Fruit fly (Drosophila melanogaster) whole organism, embryonic: ENCODE measurements around the gene sinu.

Experiments used
- CG11560 ChIP-seq: fragments of 200-800 bp; sonication (Bioruptor generic); IDR thresholded peaks from 3 replicates; pipeline ENCODE4 v1.3.6; 2022; ENCODE audit warnings: missing biosample characterization, missing genetic modification characterization
- CG12219 ChIP-seq: fragments of 200-800 bp; sonication (Bioruptor generic); optimal IDR thresholded peaks from 3 replicates; lab custom pipeline; 2018; ENCODE audit warnings: missing biosample characterization, mild to moderate bottlenecking, missing genetic modification characterization
- CG12299 ChIP-seq: fragments of 200-800 bp; sonication (Bioruptor generic); optimal IDR thresholded peaks from 2 replicates; lab custom pipeline; 2018; ENCODE audit warnings: missing biosample characterization, mild to moderate bottlenecking, missing genetic modification characterization
- CG12659 ChIP-seq: fragments of 200-800 bp; sonication (Bioruptor generic); optimal IDR thresholded peaks from 3 replicates; lab custom pipeline; 2017; ENCODE audit warnings: mild to moderate bottlenecking, missing biosample characterization, missing genetic modification reagents, missing genetic modification characterization
- CG14014 ChIP-seq: fragments of 200-800 bp; sonication (Bioruptor generic); IDR thresholded peaks from 2 replicates; pipeline ENCODE4 v1.3.6; 2022; ENCODE audit warnings: missing biosample characterization, missing genetic modification characterization
- CG14860 ChIP-seq: fragments of 200-800 bp; sonication (Bioruptor generic); IDR thresholded peaks from 3 replicates; pipeline ENCODE4 v1.3.6; 2022; ENCODE audit warnings: missing biosample characterization, missing genetic modification characterization; ENCODE audit not compliant: partially characterized antibody
- CG16813 ChIP-seq: fragments of 200-800 bp; sonication (Bioruptor generic); IDR thresholded peaks from 3 replicates; pipeline ENCODE4 v1.3.6; 2022; ENCODE audit warnings: missing biosample characterization, missing genetic modification characterization; ENCODE audit not compliant: partially characterized antibody
- CG17802 ChIP-seq: fragments of 200-800 bp; sonication (Bioruptor generic); optimal IDR thresholded peaks from 2 replicates; lab custom pipeline; 2018; ENCODE audit warnings: missing biosample characterization, mild to moderate bottlenecking, missing genetic modification characterization, moderate library complexity
- CG18011 ChIP-seq: fragments of 200-800 bp; sonication (Bioruptor generic); optimal IDR thresholded peaks from 2 replicates; lab custom pipeline; 2017; ENCODE audit warnings: missing biosample characterization, missing genetic modification characterization, mild to moderate bottlenecking, moderate library complexity, missing genotype
- CG2120 ChIP-seq: fragments of 200-800 bp; sonication (Bioruptor generic); optimal IDR thresholded peaks from 3 replicates; lab custom pipeline; 2016; ENCODE audit warnings: missing biosample characterization, missing genetic modification characterization
- CG2129 ChIP-seq: fragments of 200-800 bp; sonication (Bioruptor generic); IDR thresholded peaks from 2 replicates; pipeline ENCODE4 v1.3.6; 2022; ENCODE audit warnings: missing biosample characterization, missing genetic modification characterization; ENCODE audit not compliant: partially characterized antibody
- CG2889 ChIP-seq: fragments of 200-800 bp; sonication (Bioruptor generic); IDR thresholded peaks from 3 replicates; pipeline ENCODE4 v1.3.6; 2022; ENCODE audit warnings: missing biosample characterization, missing genetic modification characterization
- CG3847 ChIP-seq: fragments of 200-800 bp; sonication (Bioruptor generic); IDR thresholded peaks from 2 replicates; pipeline ENCODE4 v1.3.6; 2022; ENCODE audit warnings: missing biosample characterization, missing genetic modification characterization
- CG4282 ChIP-seq: fragments of 200-800 bp; sonication (Bioruptor generic); optimal IDR thresholded peaks from 2 replicates; lab custom pipeline; 2016; ENCODE audit warnings: missing biosample characterization, missing genetic modification characterization
- CG4328 ChIP-seq: fragments of 200-800 bp; sonication (Bioruptor generic); optimal IDR thresholded peaks from 3 replicates; lab custom pipeline; 2017; ENCODE audit warnings: missing biosample characterization, missing genetic modification reagents, missing genetic modification characterization
- CG4404 ChIP-seq: fragments of 200-800 bp; sonication (Bioruptor generic); IDR thresholded peaks from 2 replicates; pipeline ENCODE4 v1.3.6; 2022; ENCODE audit warnings: missing biosample characterization, missing genetic modification characterization
- CG4424 ChIP-seq: fragments of 200-800 bp; sonication (Bioruptor generic); optimal IDR thresholded peaks from 3 replicates; lab custom pipeline; 2016; ENCODE audit warnings: missing biosample characterization, missing genetic modification characterization
- CG5245 ChIP-seq: fragments of 200-800 bp; sonication (Bioruptor generic); optimal IDR thresholded peaks from 3 replicates; lab custom pipeline; 2016; ENCODE audit warnings: missing biosample characterization, missing genetic modification characterization
- CG5953 ChIP-seq: fragments of 200-800 bp; sonication (Bioruptor generic); IDR thresholded peaks from 2 replicates; pipeline ENCODE4 v1.3.6; 2022; ENCODE audit warnings: missing biosample characterization, missing genetic modification characterization
- CG7963 ChIP-seq: fragments of 200-800 bp; sonication (Bioruptor generic); IDR thresholded peaks from 3 replicates; pipeline ENCODE4 v1.3.6; 2022; ENCODE audit warnings: missing biosample characterization, missing genetic modification characterization; ENCODE audit not compliant: partially characterized antibody
- CG8478 ChIP-seq: fragments of >200 bp; optimal IDR thresholded peaks from 2 replicates; lab custom pipeline; 2018
- CTCF ChIP-seq: fragments of 200-800 bp; sonication (Bioruptor generic); optimal IDR thresholded peaks from 2 replicates; lab custom pipeline; 2017; ENCODE audit warnings: missing biosample characterization, mild to moderate bottlenecking, missing genetic modification characterization, moderate library complexity
- Deaf1 ChIP-seq: fragments of 200-800 bp; optimal IDR thresholded peaks from 3 replicates; lab custom pipeline; 2019; ENCODE audit warnings: missing biosample characterization, mild to moderate bottlenecking, missing genetic modification characterization, moderate library complexity
- Dip3 ChIP-seq: fragments of 200-800 bp; sonication (Bioruptor generic); optimal IDR thresholded peaks from 3 replicates; lab custom pipeline; 2016; ENCODE audit warnings: missing biosample characterization, missing genetic modification characterization
- H15 ChIP-seq: fragments of 200-800 bp; sonication (Bioruptor generic); IDR thresholded peaks from 3 replicates; pipeline ENCODE4 v1.3.6; 2022; ENCODE audit warnings: missing biosample characterization, missing genetic modification characterization
- Hsf ChIP-seq: fragments of 200-800 bp; sonication (Bioruptor generic); optimal IDR thresholded peaks from 3 replicates; lab custom pipeline; 2016; ENCODE audit warnings: missing biosample characterization, missing genetic modification characterization
- MESR4 ChIP-seq: fragments of 200-800 bp; sonication (Bioruptor generic); optimal IDR thresholded peaks from 2 replicates; lab custom pipeline; 2018; ENCODE audit warnings: missing biosample characterization, mild to moderate bottlenecking, missing genetic modification characterization, moderate library complexity
- Mrtf ChIP-seq: fragments of 200-800 bp; sonication (Bioruptor generic); IDR thresholded peaks from 3 replicates; pipeline ENCODE4 v1.3.6; 2022; ENCODE audit warnings: missing biosample characterization, missing genetic modification characterization
- Nf-YB ChIP-seq: fragments of 200-800 bp; sonication (Bioruptor generic); optimal IDR thresholded peaks from 3 replicates; lab custom pipeline; 2019; ENCODE audit warnings: missing biosample characterization, mild to moderate bottlenecking, missing genetic modification characterization, moderate library complexity
- Oaz ChIP-seq: fragments of 200-800 bp; sonication (Bioruptor generic); IDR thresholded peaks from 2 replicates; pipeline ENCODE4 v1.3.6; 2022; ENCODE audit warnings: missing biosample characterization, missing genetic modification characterization
- Oli ChIP-seq: fragments of 200-800 bp; sonication (Bioruptor generic); optimal IDR thresholded peaks from 2 replicates; lab custom pipeline; 2018; ENCODE audit warnings: missing biosample characterization, mild to moderate bottlenecking, missing genetic modification characterization, moderate library complexity
- Opbp ChIP-seq: fragments of 200-800 bp; sonication (Bioruptor generic); IDR thresholded peaks from 3 replicates; pipeline ENCODE4 v1.3.6; 2022; ENCODE audit warnings: missing biosample characterization, missing genetic modification characterization; ENCODE audit not compliant: partially characterized antibody
- Poxn ChIP-seq: fragments of 200-800 bp; sonication (Bioruptor generic); IDR thresholded peaks from 2 replicates; pipeline ENCODE4 v1.3.6; 2022; ENCODE audit warnings: missing biosample characterization, missing genetic modification characterization
- TFAM ChIP-seq: fragments of 200-800 bp; sonication (Bioruptor generic); optimal IDR thresholded peaks from 2 replicates; lab custom pipeline; 2017; ENCODE audit warnings: missing biosample characterization, missing genetic modification characterization, inconsistent platforms
- Xbp1 ChIP-seq: fragments of 200-800 bp; sonication (Bioruptor generic); optimal IDR thresholded peaks from 3 replicates; lab custom pipeline; 2016; ENCODE audit warnings: missing biosample characterization, mild to moderate bottlenecking, missing genetic modification characterization
- abd-A ChIP-seq: fragments of 200-800 bp; sonication (Bioruptor generic); optimal IDR thresholded peaks from 3 replicates; lab custom pipeline; 2019; ENCODE audit warnings: missing biosample characterization, mild to moderate bottlenecking, missing genetic modification characterization, moderate library complexity
- chm ChIP-seq: fragments of 200-800 bp; sonication (Bioruptor generic); IDR thresholded peaks from 2 replicates; pipeline ENCODE4 v1.3.6; 2022; ENCODE audit warnings: missing biosample characterization, missing genetic modification characterization
- chn ChIP-seq: fragments of 200-800 bp; sonication (Bioruptor generic); optimal IDR thresholded peaks from 2 replicates; lab custom pipeline; 2016; ENCODE audit warnings: missing biosample characterization, missing genetic modification characterization
- ci ChIP-seq: fragments of 200-800 bp; sonication (Bioruptor generic); IDR thresholded peaks from 3 replicates; pipeline ENCODE4 v1.3.6; 2022; ENCODE audit warnings: missing biosample characterization, missing genetic modification characterization
- crc ChIP-seq: fragments of 200-800 bp; sonication (Bioruptor generic); optimal IDR thresholded peaks from 2 replicates; lab custom pipeline; 2016; ENCODE audit warnings: missing biosample characterization, missing genetic modification characterization
- crp ChIP-seq, 2 experiments: fragments of 200-800 bp; sonication (Bioruptor generic); optimal IDR thresholded peaks; 2 replicates in 1 of 2; 3 replicates in 1 of 2; lab custom pipeline; 2017; ENCODE audit warnings: missing biosample characterization in 2 of 2, missing genetic modification characterization in 2 of 2, mild to moderate bottlenecking in 1 of 2, moderate library complexity in 1 of 2
- da ChIP-seq: fragments of 200-800 bp; sonication (Bioruptor generic); optimal IDR thresholded peaks from 2 replicates; lab custom pipeline; 2016; ENCODE audit warnings: missing biosample characterization, missing genetic modification characterization
- h ChIP-seq: fragments of >200 bp; optimal IDR thresholded peaks from 2 replicates; lab custom pipeline; 2017
- inv ChIP-seq: fragments of 200-800 bp; sonication (Bioruptor generic); IDR thresholded peaks from 2 replicates; pipeline ENCODE4 v1.3.6; 2022; ENCODE audit warnings: missing biosample characterization, missing genetic modification characterization; ENCODE audit not compliant: partially characterized antibody
- nmo ChIP-seq: fragments of 200-800 bp; sonication (Bioruptor generic); optimal IDR thresholded peaks from 2 replicates; lab custom pipeline; 2018; ENCODE audit warnings: missing biosample characterization, mild to moderate bottlenecking, missing genetic modification characterization, moderate library complexity
- pum ChIP-seq: fragments of 200-800 bp; sonication (Bioruptor generic); optimal IDR thresholded peaks from 2 replicates; lab custom pipeline; 2016; ENCODE audit warnings: missing biosample characterization, missing genetic modification characterization
- pzg ChIP-seq: fragments of 200-800 bp; sonication (Bioruptor generic); optimal IDR thresholded peaks from 3 replicates; lab custom pipeline; 2018; ENCODE audit warnings: missing biosample characterization, mild to moderate bottlenecking, missing genetic modification characterization, moderate library complexity
- sim ChIP-seq: fragments of 200-800 bp; sonication (Bioruptor generic); IDR thresholded peaks from 2 replicates; pipeline ENCODE4 v1.3.6; 2022; ENCODE audit warnings: missing biosample characterization, missing genetic modification characterization
- twi ChIP-seq: fragments of 200-800 bp; optimal IDR thresholded peaks from 2 replicates; lab custom pipeline; 2019; ENCODE audit warnings: missing biosample characterization, mild to moderate bottlenecking, missing genetic modification characterization, moderate library complexity

The sinu gene

dm6 chr3L:5577250-5578138 lies 16.1 kb upstream of the sinu start, which contains the start of gene Msr-110 (continued):
- TF ChIP-seq Opbp (GFP tag; lab: Robert Waterston, UW): no peak
- TF ChIP-seq MESR4 (GFP tag; lab: Kevin White, UChicago): no peak
- peak in 1 of 2 experiments; percentile 46 for TF ChIP-seq crp (GFP tag; optimal IDR thresholded peaks at IDR 0.05; lab: Kevin White, UChicago)
- peak; percentile 84 for TF ChIP-seq CG12219 (GFP tag; lab: Kevin White, UChicago)
- peak; percentile 62 for TF ChIP-seq Nf-YB (GFP tag; lab: Kevin White, UChicago)
- TF ChIP-seq nmo: peak; percentile 91
- peak; percentile 77 for TF ChIP-seq CG4404 (GFP tag; lab: Robert Waterston, UW)
- TF ChIP-seq Xbp1 (GFP tag; lab: Kevin White, UChicago): peak; percentile 80
- TF ChIP-seq CG4282: peak; percentile 33
- no peak for TF ChIP-seq TFAM
- TF ChIP-seq CG16813 (GFP tag; lab: Robert Waterston, UW): no peak
- TF ChIP-seq H15 (GFP tag; lab: Robert Waterston, UW): peak; percentile 84
- no peak for TF ChIP-seq CG14860 (GFP tag; lab: Robert Waterston, UW)
- peak; percentile 77 for TF ChIP-seq Deaf1 (tag; lab: Kevin White, UChicago)
- TF ChIP-seq CG14014 (GFP tag; lab: Robert Waterston, UW): peak; percentile 90
- TF ChIP-seq Dip3: peak; percentile 70
- peak; percentile 92 for TF ChIP-seq CG12659 (GFP tag; lab: Kevin White, UChicago)
- no peak for TF ChIP-seq CG2129 (GFP tag; lab: Robert Waterston, UW)
- no peak for TF ChIP-seq crc (GFP tag; lab: Kevin White, UChicago)
- peak; percentile 76 for TF ChIP-seq CG4328
- TF ChIP-seq twi: peak; percentile 61
- peak; percentile 93 for TF ChIP-seq Oli (tag; lab: Kevin White, UChicago)
- no peak for TF ChIP-seq CG8478 (lab: Kevin White, UChicago)
- TF ChIP-seq Hsf (GFP tag; lab: Kevin White, UChicago): peak; percentile 80
- TF ChIP-seq CG5953 (GFP tag; lab: Robert Waterston, UW): peak; percentile 69
- TF ChIP-seq da (GFP tag; lab: Kevin White, UChicago): peak; percentile 62
- TF ChIP-seq CG11560 (tag; lab: Robert Waterston, UW): peak; percentile 84
- peak; percentile 90 for TF ChIP-seq ci (GFP tag; lab: Robert Waterston, UW)
- TF ChIP-seq inv: no peak
- TF ChIP-seq abd-A (tag; lab: Kevin White, UChicago): peak; percentile 77
- peak; percentile 76 for TF ChIP-seq CG4424 (GFP tag; lab: Kevin White, UChicago)
- TF ChIP-seq CG7963 (GFP tag; lab: Robert Waterston, UW): no peak
- TF ChIP-seq Oaz (GFP tag; lab: Robert Waterston, UW): peak; percentile 76
- peak; percentile 89 for TF ChIP-seq CG2120 (GFP tag; lab: Kevin White, UChicago)
- peak; percentile 84 for TF ChIP-seq Mrtf (GFP tag; lab: Robert Waterston, UW)
- TF ChIP-seq pum: peak; percentile 74
- TF ChIP-seq chn (GFP tag; lab: Kevin White, UChicago): peak; percentile 53
- TF ChIP-seq CG17802: peak; percentile 51
- peak; percentile 64 for TF ChIP-seq CG2889 (GFP tag; lab: Robert Waterston, UW)
- peak; percentile 67 for TF ChIP-seq CG5245 (GFP tag; lab: Kevin White, UChicago)
- TF ChIP-seq h (lab: Kevin White, UChicago): no peak
- TF ChIP-seq CTCF (GFP tag; lab: Kevin White, UChicago): peak; percentile 19
- TF ChIP-seq CG18011: peak; percentile 35
- TF ChIP-seq Poxn: peak; percentile 61
- peak; percentile 90 for TF ChIP-seq CG12299 (tag; lab: Kevin White, UChicago)
- no peak for TF ChIP-seq pzg (GFP tag; lab: Kevin White, UChicago)
- TF ChIP-seq sim (GFP tag; lab: Robert Waterston, UW): no peak; the same call in 1 of the 2 replicates
- peak; percentile 85 for TF ChIP-seq CG3847
- TF ChIP-seq chm (GFP tag; lab: Robert Waterston, UW): peak; percentile 28; the same call in 1 of the 2 replicates
